Worm (Caenorhabditis elegans): ENCODE results near the gene tag-325.

DNA sequence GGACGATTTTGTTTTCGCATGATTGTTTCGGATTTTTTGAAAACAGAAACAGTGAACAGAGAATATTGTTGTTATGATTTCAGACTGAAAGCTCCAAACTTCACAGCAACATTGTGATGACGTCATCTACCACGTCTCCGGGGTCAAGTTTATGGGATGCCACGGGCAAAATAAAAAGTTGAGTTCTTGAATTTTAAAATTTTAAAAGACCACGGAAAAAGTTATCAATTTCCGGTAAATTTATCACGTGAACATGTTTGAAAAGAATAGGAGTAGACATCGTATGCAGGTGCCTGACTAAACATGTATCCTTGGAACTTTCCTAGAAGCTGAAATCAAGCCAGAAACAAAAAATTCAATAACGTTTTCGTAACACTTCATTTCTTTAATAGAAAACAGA, 33.1 kb upstream of the tag-325 start, which contains the start of gene B0393.4:
- TF ChIP-seq ets-4 (GFP tag; optimal IDR thresholded peaks at IDR 0.05) = no peak
- no peak for TF ChIP-seq unc-62 (GFP tag; optimal IDR thresholded peaks at IDR 0.05)
- no peak for TF ChIP-seq F57A8.1 (GFP tag; optimal IDR thresholded peaks at IDR 0.05)

All from whole organism, young adult.